Worm (Caenorhabditis elegans) whole organism, L2 larva: ENCODE measurements around the gene B0303.11.

Experiments used
- elt-1 ChIP-seq: fragments of 150-350 bp; optimal IDR thresholded peaks from 2 replicates; lab custom pipeline; 2014; ENCODE audit warnings: missing biosample characterization, missing genetic modification characterization
- elt-3 ChIP-seq: sonication (generic microtip); optimal IDR thresholded peaks from 2 replicates; lab custom pipeline; 2017; ENCODE audit warnings: missing biosample characterization, missing genetic modification characterization
- lin-13 ChIP-seq: fragments of 150-350 bp; optimal IDR thresholded peaks from 2 replicates; lab custom pipeline; 2014; ENCODE audit warnings: missing biosample characterization, missing genetic modification reagents, missing genetic modification characterization
- nhr-12 ChIP-seq: fragments of 150-350 bp; optimal IDR thresholded peaks from 2 replicates; lab custom pipeline; 2014; ENCODE audit warnings: missing biosample characterization, missing genetic modification characterization
- nhr-25 ChIP-seq: fragments of 150-350 bp; sonication (generic microtip); optimal IDR thresholded peaks from 3 replicates; lab custom pipeline; 2014; ENCODE audit warnings: missing biosample characterization, missing genetic modification characterization
- unc-62 ChIP-seq: fragments of 150-350 bp; optimal IDR thresholded peaks from 2 replicates; lab custom pipeline; 2014; ENCODE audit warnings: missing biosample characterization, missing genetic modification reagents, missing genetic modification characterization
- zag-1 ChIP-seq: fragments of 150-350 bp; optimal IDR thresholded peaks from 2 replicates; lab custom pipeline; 2014; ENCODE audit warnings: missing biosample characterization, missing genetic modification characterization
- ztf-11 ChIP-seq: sonication (generic microtip); optimal IDR thresholded peaks from 2 replicates; lab custom pipeline; 2017; ENCODE audit warnings: missing biosample characterization, missing genetic modification characterization
- ztf-4 ChIP-seq: fragments of 150-350 bp; optimal IDR thresholded peaks from 2 replicates; lab custom pipeline; 2014; ENCODE audit warnings: missing biosample characterization, missing genetic modification characterization

- TF ChIP-seq ztf-4 (tag; lab: Kevin White, UChicago) (no peak), lin-13 (GFP tag; lab: Kevin White, UChicago) (no peak), zag-1 (tag; lab: Kevin White, UChicago) (no peak), elt-1 (no peak), unc-62 (GFP tag; lab: Kevin White, UChicago) (no peak), nhr-12 (tag; lab: Kevin White, UChicago) (no peak), nhr-25 (tag; lab: Kevin White, UChicago) (no peak), elt-3 (tag; lab: Kevin White, UChicago) (no peak), ztf-11 (tag; lab: Kevin White, UChicago) (no peak)
These were observed 31.7 kb upstream of the B0303.11 start for ce11 chrIII:8741955-8742354.
